Worm (Caenorhabditis elegans) whole organism, early embryonic: ENCODE results near the gene F15D4.5.

ENCODE experiments used
- B0310.2 ChIP-seq: sonication (generic microtip); optimal IDR thresholded peaks from 2 replicates; lab custom pipeline; 2016; ENCODE audit warnings: mild to moderate bottlenecking, missing genetic modification characterization, missing compliant biosample characterization
- F13C5.2 ChIP-seq: sonication (generic microtip); optimal IDR thresholded peaks from 2 replicates; lab custom pipeline; 2017; ENCODE audit warnings: mild to moderate bottlenecking, missing genetic modification characterization, inconsistent platforms, missing compliant biosample characterization
- aly-1 ChIP-seq: sonication (generic microtip); optimal IDR thresholded peaks from 2 replicates; lab custom pipeline; 2016; ENCODE audit warnings: missing genetic modification characterization, missing compliant biosample characterization
- ama-1 ChIP-seq: fragments of 150-350 bp; optimal IDR thresholded peaks from 2 replicates; lab custom pipeline; 2014
- ceh-13 ChIP-seq: fragments of 200-800 bp; sonication (Bioruptor generic); optimal IDR thresholded peaks from 2 replicates; lab custom pipeline; 2018; ENCODE audit warnings: mild to moderate bottlenecking, missing genetic modification characterization, missing compliant biosample characterization
- ceh-36 ChIP-seq: sonication (generic microtip); optimal IDR thresholded peaks from 2 replicates; lab custom pipeline; 2016; ENCODE audit warnings: missing genetic modification characterization, inconsistent platforms, missing compliant biosample characterization
- ets-7 ChIP-seq: sonication (generic microtip); optimal IDR thresholded peaks from 2 replicates; lab custom pipeline; 2016; ENCODE audit warnings: missing genotype, missing genetic modification characterization, missing compliant biosample characterization
- flt-1 ChIP-seq: fragments of 200-800 bp; sonication (Bioruptor generic); IDR thresholded peaks from 2 replicates; pipeline ENCODE4 v1.3.6; 2022; ENCODE audit warnings: missing genetic modification characterization, missing compliant biosample characterization
- hmbx-1 ChIP-seq: sonication (generic microtip); optimal IDR thresholded peaks from 2 replicates; lab custom pipeline; 2016; ENCODE audit warnings: mild to moderate bottlenecking, missing genetic modification characterization, missing compliant biosample characterization
- hmg-4 ChIP-seq: fragments of 200-800 bp; sonication (Bioruptor generic); optimal IDR thresholded peaks from 2 replicates; lab custom pipeline; 2018; ENCODE audit warnings: mild to moderate bottlenecking, missing genetic modification characterization, missing compliant biosample characterization
- hnd-1 ChIP-seq: sonication (generic microtip); optimal IDR thresholded peaks from 2 replicates; lab custom pipeline; 2016; ENCODE audit warnings: missing genetic modification characterization, missing compliant biosample characterization
- pes-1 ChIP-seq: fragments of 200-800 bp; sonication (Bioruptor generic); IDR thresholded peaks from 2 replicates; pipeline ENCODE4 v1.3.6; 2022; ENCODE audit warnings: missing genetic modification reagents, missing genetic modification characterization, missing compliant biosample characterization
- scrt-1 ChIP-seq: fragments of 200-800 bp; sonication (Bioruptor generic); IDR thresholded peaks from 2 replicates; pipeline ENCODE4 v1.3.6; 2022; ENCODE audit warnings: missing genetic modification characterization, missing compliant biosample characterization
- sea-1 ChIP-seq: fragments of 200-800 bp; sonication (Bioruptor generic); conservative IDR thresholded peaks from 2 replicates; pipeline ENCODE4 v1.3.6; 2022; ENCODE audit warnings: missing genetic modification characterization, missing compliant biosample characterization
- tbx-11 ChIP-seq: fragments of 200-800 bp; sonication (Bioruptor generic); IDR thresholded peaks from 2 replicates; pipeline ENCODE4 v1.3.6; 2022; ENCODE audit warnings: missing genetic modification characterization, missing compliant biosample characterization
- tbx-37 ChIP-seq: fragments of 200-800 bp; sonication (Bioruptor generic); conservative IDR thresholded peaks from 2 replicates; pipeline ENCODE4 v1.3.6; 2022; ENCODE audit warnings: missing genetic modification reagents, missing genetic modification characterization, missing compliant biosample characterization
- tra-4 ChIP-seq: sonication (generic microtip); optimal IDR thresholded peaks from 2 replicates; lab custom pipeline; 2017; ENCODE audit warnings: missing genetic modification characterization, missing compliant biosample characterization

The F15D4.5 gene

DNA sequence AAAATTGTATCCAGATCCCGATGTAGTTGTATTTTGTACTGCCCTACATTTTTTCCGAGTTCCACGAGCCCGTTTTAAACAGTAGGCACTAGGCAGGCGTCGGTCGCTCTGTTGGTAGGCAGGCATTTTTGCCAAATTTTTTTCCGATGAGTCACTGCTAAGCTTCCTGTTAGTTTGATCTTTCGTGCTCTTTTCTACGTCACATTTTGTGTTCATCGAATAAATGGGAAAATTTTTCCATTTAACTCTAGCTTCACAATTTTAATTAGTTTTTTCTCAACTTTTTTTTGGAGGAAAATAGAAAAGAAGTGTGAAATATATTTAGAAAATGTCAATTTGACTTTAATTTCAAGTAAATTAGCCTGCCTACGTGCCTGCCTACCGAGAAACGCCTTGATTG is 22.1 kb downstream of the F15D4.5 start:
- no peak for TF ChIP-seq pes-1 (GFP tag; lab: Robert Waterston, UW)
- no peak for TF ChIP-seq hnd-1
- TF ChIP-seq tbx-11, result no peak
- TF ChIP-seq hmbx-1, result no peak
- TF ChIP-seq aly-1, result no peak
- TF ChIP-seq scrt-1 (GFP tag; lab: Robert Waterston, UW), result no peak
- TF ChIP-seq ama-1 (lab: Kevin White, UChicago), result no peak
- no peak for TF ChIP-seq F13C5.2
- no peak for TF ChIP-seq ets-7 (tag; lab: Kevin White, UChicago)
- no peak for TF ChIP-seq sea-1 (GFP tag; lab: Robert Waterston, UW)
- TF ChIP-seq tbx-37 (GFP tag; lab: Robert Waterston, UW), result no peak
- TF ChIP-seq ceh-36 (tag; lab: Kevin White, UChicago), result no peak
- no peak for TF ChIP-seq ceh-13
- TF ChIP-seq hmg-4 (GFP tag; lab: Kevin White, UChicago), result no peak
- TF ChIP-seq flt-1 (GFP tag; lab: Robert Waterston, UW), result no peak
- TF ChIP-seq tra-4 (tag; lab: Kevin White, UChicago), result no peak

DNA sequence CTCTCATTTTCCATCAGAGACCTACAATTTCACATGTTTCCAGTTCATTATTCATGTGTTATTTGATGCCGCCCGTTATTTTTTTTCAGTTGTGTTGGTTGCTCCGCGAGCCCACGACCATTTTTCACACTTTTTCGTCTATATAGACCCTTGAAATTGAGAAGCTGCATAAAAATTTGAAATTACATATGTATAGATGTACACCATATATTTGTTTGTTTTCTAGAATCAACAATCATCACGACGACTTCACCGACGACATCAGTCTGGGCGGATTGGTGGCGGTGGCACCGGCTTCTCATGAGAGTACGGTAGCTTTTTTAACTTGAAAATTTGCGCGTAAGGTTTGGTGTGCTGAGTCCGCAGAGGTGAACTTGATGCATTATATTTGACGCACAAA is 25.6 kb downstream of the F15D4.5 start, which contains the start of gene Y48C3A.5:
Gene Y48C3A.5 (plus strand): TSS at position 301 of the 400 bp plus-strand sequence.
- no peak for TF ChIP-seq hnd-1

DNA sequence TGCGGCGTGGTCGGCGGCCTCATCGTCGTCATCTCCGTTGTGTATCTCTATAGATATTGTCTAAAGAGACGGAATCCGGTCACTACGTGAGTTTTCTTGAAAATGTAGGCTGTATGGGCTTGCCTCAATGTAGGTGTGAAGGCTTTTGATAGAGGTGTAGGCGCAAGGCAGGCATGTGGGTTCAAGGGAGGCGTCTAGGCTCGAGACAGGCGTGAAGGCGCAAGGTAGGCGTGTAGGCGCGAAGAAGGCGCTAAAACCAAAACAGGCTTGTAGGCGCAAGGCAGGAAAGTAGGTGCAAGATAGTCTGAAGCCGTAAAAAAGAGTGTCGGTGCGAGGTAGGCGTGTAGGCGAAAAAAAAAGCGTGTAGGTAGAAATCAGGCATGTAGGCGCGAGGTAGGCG is 33.0 kb downstream of the F15D4.5 start:
- TF ChIP-seq hmg-4 (GFP tag; lab: Kevin White, UChicago) (no peak), ets-7 (tag; lab: Kevin White, UChicago) (no peak), sea-1 (GFP tag; lab: Robert Waterston, UW) (no peak), ama-1 (lab: Kevin White, UChicago) (no peak), tbx-37 (GFP tag; lab: Robert Waterston, UW) (no peak)

DNA sequence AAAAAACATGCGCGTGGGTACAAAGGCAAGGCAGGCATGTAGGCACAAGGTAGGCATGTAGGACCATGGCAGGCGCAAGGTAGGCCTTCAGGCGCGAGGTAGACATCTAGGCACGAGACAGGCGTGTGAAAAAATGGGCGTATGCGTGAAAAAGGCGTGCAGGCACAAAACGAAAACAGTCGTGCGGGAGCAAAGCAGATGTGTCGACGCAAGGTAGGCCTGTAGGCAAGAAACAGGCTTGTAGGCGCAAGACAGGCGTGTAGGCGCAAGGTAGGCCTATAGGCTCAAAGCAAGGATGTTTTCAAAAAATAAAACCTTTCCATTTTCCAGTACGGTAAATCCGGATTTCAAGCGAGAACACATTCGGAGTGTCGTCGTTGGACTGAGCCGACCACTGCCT is 33.5 kb downstream of the F15D4.5 start:
- TF ChIP-seq B0310.2 (tag; lab: Kevin White, UChicago) (no peak), hnd-1 (no peak), F13C5.2 (no peak), tra-4 (tag; lab: Kevin White, UChicago) (no peak), tbx-11 (no peak), sea-1 (GFP tag; lab: Robert Waterston, UW) (no peak), ets-7 (tag; lab: Kevin White, UChicago) (no peak), scrt-1 (GFP tag; lab: Robert Waterston, UW) (no peak), ceh-13 (no peak), flt-1 (GFP tag; lab: Robert Waterston, UW) (no peak), ceh-36 (tag; lab: Kevin White, UChicago) (no peak), hmbx-1 (no peak), pes-1 (GFP tag; lab: Robert Waterston, UW) (no peak)

DNA sequence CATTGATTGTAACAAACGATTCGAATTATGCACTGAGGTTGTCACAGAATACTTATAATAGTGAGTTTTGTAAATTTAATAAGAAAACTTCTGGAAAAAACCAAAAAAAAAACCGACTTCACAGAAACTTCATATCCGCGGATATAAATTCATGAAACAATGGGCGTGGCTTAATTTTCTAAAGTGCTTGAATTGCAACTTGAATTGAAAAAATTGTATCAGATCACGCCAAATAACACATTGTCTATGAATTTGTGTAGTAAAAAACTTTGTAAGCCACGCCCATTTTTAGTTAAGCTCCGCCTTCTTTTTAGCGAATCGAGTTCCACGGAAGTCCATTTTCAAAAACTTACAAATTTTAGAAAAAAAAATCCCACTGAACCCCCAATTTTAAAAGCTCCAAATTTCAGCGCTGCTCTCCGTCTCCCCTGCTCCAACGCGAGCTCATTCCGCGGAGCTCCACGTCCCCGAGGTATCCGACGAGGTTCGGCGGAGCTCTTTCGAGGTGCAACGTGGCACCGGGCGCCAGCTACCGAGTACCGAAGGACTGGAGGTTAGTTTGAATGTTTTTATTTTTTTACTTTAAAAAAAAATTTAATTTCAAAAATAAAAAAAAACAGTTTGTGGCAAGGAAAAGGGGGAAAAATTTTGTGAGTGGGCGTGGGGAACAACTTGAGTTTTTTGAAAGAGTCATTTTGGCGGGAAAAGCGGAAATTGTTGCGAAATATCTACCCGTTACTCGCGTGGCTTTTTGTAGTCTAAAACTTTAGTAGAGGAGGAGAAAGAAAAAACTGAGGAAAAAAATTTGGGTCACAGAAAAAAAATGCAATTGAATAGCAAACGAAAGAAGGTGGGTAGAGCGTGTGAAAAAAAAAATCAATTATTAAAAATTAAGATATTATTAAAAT is 34.3 kb downstream of the F15D4.5 start:
- TF ChIP-seq tra-4 (tag; lab: Kevin White, UChicago) (no peak), ceh-36 (tag; lab: Kevin White, UChicago) (no peak), tbx-37 (GFP tag; lab: Robert Waterston, UW) (no peak), ets-7 (tag; lab: Kevin White, UChicago) (no peak), tbx-11 (no peak), pes-1 (GFP tag; lab: Robert Waterston, UW) (no peak), ama-1 (lab: Kevin White, UChicago) (no peak), hmg-4 (GFP tag; lab: Kevin White, UChicago) (no peak), aly-1 (no peak), hmbx-1 (no peak), hnd-1 (no peak), scrt-1 (GFP tag; lab: Robert Waterston, UW) (no peak), flt-1 (GFP tag; lab: Robert Waterston, UW) (no peak), ceh-13 (no peak), B0310.2 (tag; lab: Kevin White, UChicago) (no peak)

DNA sequence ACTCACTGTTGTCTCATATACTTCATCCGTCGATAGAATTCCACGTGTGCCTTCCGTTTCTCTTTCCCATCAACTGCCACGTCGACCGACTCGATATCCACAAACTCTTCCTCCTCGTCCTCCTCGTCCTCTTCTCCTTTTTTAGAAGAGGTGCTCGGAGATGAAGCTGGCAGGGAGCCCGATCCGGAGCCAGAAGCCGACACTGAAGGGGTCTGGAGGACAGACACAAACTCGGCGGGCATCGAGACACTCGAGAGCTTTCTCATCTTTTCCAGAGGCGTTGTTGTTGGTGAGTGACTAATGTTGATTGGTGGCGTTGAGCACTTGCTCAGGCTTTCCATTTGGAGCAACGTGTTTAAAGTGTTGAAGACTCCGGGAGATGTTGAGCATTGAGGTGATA is 37.4 kb downstream of the F15D4.5 start:
- no peak for TF ChIP-seq B0310.2 (tag; lab: Kevin White, UChicago)
- no peak for TF ChIP-seq sea-1 (GFP tag; lab: Robert Waterston, UW)
- TF ChIP-seq flt-1 (GFP tag; lab: Robert Waterston, UW), result no peak
- no peak for TF ChIP-seq ceh-13
- no peak for TF ChIP-seq aly-1
- TF ChIP-seq hmg-4 (GFP tag; lab: Kevin White, UChicago), result no peak
- no peak for TF ChIP-seq F13C5.2
- TF ChIP-seq ama-1 (lab: Kevin White, UChicago), result no peak
- TF ChIP-seq pes-1 (GFP tag; lab: Robert Waterston, UW), result no peak

DNA sequence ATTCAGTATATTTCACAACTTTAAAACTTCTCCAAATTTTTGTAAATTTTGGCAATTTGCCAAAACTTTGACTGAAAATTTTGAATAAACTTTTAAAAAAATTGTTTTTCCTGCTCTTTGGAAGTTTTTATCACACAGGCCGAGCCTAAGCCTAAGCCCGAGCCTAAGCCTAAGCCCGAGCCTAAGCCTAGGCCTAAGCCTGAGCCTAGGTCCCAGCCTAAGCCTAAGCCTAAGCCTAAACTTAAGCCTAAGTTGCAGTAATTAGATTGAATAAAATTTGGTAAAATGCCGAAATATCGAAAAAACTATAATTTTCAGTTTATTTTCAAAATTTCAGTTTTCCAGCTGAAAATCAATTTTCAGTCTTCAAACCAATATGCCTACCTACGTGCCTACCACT is 38.3 kb downstream of the F15D4.5 start:
- no peak for TF ChIP-seq tbx-11
- 0 out of 2 replicates have a peak, but pooled peaks have one; percentile 14 for TF ChIP-seq pes-1 (GFP tag; lab: Robert Waterston, UW)
- TF ChIP-seq ceh-36 (tag; lab: Kevin White, UChicago), result peak; percentile 54

DNA sequence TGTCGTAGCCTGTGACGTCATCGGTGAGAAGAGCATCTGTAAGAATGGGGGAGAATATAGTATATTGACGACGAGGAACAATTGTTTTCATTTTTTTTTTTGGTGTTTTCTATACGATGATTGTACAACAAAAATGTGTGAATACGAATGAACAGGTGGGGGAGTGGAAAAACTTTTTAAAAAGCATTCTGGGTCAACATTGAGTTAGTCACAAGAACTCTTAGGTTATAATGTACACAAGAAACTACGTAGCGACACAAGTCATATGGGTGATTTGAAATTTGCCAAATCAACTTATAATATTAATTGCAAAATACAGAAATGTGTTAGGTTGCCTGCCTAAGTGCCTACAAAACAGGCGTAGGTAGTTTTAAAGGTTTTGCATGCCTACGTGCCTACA is 39.0 kb downstream of the F15D4.5 start:
- TF ChIP-seq hnd-1, result no peak
- TF ChIP-seq pes-1 (GFP tag; lab: Robert Waterston, UW), result no peak
- no peak for TF ChIP-seq aly-1
